Fruit fly (Drosophila melanogaster) whole organism, adult: Measurements from ENCODE around the gene HP5.

ENCODE experiments used
- CG1620 ChIP-seq: fragments of 200-800 bp; sonication (Bioruptor generic); optimal IDR thresholded peaks from 2 replicates; lab custom pipeline; 2016; ENCODE audit warnings: missing biosample characterization, missing genetic modification characterization
- CG5204 ChIP-seq: fragments of 200-800 bp; sonication (Bioruptor generic); optimal IDR thresholded peaks from 2 replicates; lab custom pipeline; 2016; ENCODE audit warnings: missing biosample characterization, missing genetic modification characterization
- CG7101 ChIP-seq: fragments of 200-800 bp; sonication (Bioruptor generic); optimal IDR thresholded peaks from 2 replicates; lab custom pipeline; 2018; ENCODE audit warnings: missing biosample characterization, mild to moderate bottlenecking, missing genetic modification characterization, moderate library complexity
- Crg-1 ChIP-seq: fragments of 200-800 bp; sonication (Bioruptor generic); optimal IDR thresholded peaks from 2 replicates; lab custom pipeline; 2016; ENCODE audit warnings: missing biosample characterization, missing genetic modification characterization
- kay ChIP-seq: fragments of 200-800 bp; sonication (Bioruptor generic); peaks from one replicate; lab custom pipeline; 2016; ENCODE audit warnings: missing biosample characterization, missing genetic modification characterization, borderline replicate concordance

DNA sequence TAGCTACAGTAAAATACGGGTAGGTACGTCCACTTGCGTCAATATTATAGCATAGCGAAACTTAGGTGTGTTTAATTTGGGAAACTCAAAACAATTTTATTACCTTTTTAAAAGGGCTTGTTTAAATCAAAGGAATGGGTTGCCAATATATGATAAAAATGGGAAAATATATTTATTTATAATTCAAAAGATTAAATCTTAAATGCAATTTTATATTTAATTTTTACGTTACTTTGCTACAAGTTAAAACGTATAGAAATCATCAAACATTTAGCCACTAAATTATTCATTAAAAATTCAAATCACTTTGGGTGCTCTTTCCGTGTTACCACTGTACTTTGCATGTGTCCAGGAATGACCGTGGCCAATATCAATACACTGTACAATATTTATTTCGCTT, 13.6 kb upstream of the HP5 start:
- TF ChIP-seq kay (GFP tag; lab: Kevin White, UChicago) = no peak
- TF ChIP-seq CG7101 = peak; percentile 63
- no peak for TF ChIP-seq CG1620 (GFP tag; lab: Kevin White, UChicago)
- peak; percentile 26 for TF ChIP-seq Crg-1 (GFP tag; lab: Kevin White, UChicago)
- no peak for TF ChIP-seq CG5204 (GFP tag; lab: Kevin White, UChicago)
